Fruit fly (Drosophila melanogaster) whole organism, prepupa: ENCODE results near the gene Myo10A.
A peak's percentile ranks its signal among the peaks of the same experiment; 100 is the strongest.

Experiments used
- Blimp-1 ChIP-seq: fragments of 200-800 bp; sonication (Bioruptor generic); optimal IDR thresholded peaks from 3 replicates; lab custom pipeline; 2017; ENCODE audit warnings: missing biosample characterization, missing genetic modification characterization, mild to moderate bottlenecking, moderate library complexity, missing genetic modification reagents
- CG16779 ChIP-seq: fragments of 200-800 bp; sonication (Bioruptor generic); optimal IDR thresholded peaks from 3 replicates; lab custom pipeline; 2017; ENCODE audit warnings: missing biosample characterization, mild to moderate bottlenecking, missing genetic modification characterization
- CG31627 ChIP-seq: fragments of 200-800 bp; sonication (Bioruptor generic); optimal IDR thresholded peaks from 3 replicates; lab custom pipeline; 2016; ENCODE audit warnings: missing biosample characterization, missing genetic modification characterization
- CG3919 ChIP-seq: fragments of 200-800 bp; sonication (Bioruptor generic); optimal IDR thresholded peaks from 3 replicates; lab custom pipeline; 2016; ENCODE audit warnings: missing biosample characterization, missing genetic modification characterization
- CG6163 ChIP-seq: fragments of 200-800 bp; sonication (Bioruptor generic); IDR thresholded peaks from 3 replicates; pipeline ENCODE4 v1.3.6; 2022; ENCODE audit warnings: missing biosample characterization, missing genetic modification characterization
- CG6792 ChIP-seq: fragments of 200-800 bp; sonication (Bioruptor generic); optimal IDR thresholded peaks from 3 replicates; lab custom pipeline; 2016; ENCODE audit warnings: missing biosample characterization, missing genetic modification characterization
- CG6808 ChIP-seq: fragments of 200-800 bp; sonication (Bioruptor generic); optimal IDR thresholded peaks from 3 replicates; lab custom pipeline; 2017; ENCODE audit warnings: missing biosample characterization, missing genetic modification characterization, mild to moderate bottlenecking, moderate library complexity, missing genetic modification reagents
- CG8119 ChIP-seq: fragments of 200-800 bp; sonication (Bioruptor generic); IDR thresholded peaks from 3 replicates; pipeline ENCODE4 v1.3.6; 2022; ENCODE audit warnings: missing biosample characterization, missing genetic modification characterization
- CG8319 ChIP-seq: fragments of 200-800 bp; sonication (Bioruptor generic); optimal IDR thresholded peaks from 3 replicates; lab custom pipeline; 2016; ENCODE audit warnings: missing biosample characterization, missing genetic modification characterization
- CG9139 ChIP-seq: fragments of 200-800 bp; sonication (Bioruptor generic); optimal IDR thresholded peaks from 3 replicates; lab custom pipeline; 2017; ENCODE audit warnings: missing biosample characterization, mild to moderate bottlenecking, missing genetic modification characterization
- Eip75B ChIP-seq: fragments of 200-800 bp; sonication (Bioruptor generic); optimal IDR thresholded peaks from 3 replicates; lab custom pipeline; 2016; ENCODE audit warnings: missing biosample characterization, missing genetic modification characterization
- Eip93F ChIP-seq: fragments of 200-800 bp; sonication (Bioruptor generic); optimal IDR thresholded peaks from 2 replicates; lab custom pipeline; 2016; ENCODE audit warnings: missing biosample characterization, mild to moderate bottlenecking, missing genetic modification characterization
- Ets21C ChIP-seq: fragments of 200-800 bp; sonication (Bioruptor generic); optimal IDR thresholded peaks from 3 replicates; lab custom pipeline; 2016; ENCODE audit warnings: missing biosample characterization, missing genetic modification characterization
- Gug ChIP-seq: fragments of 200-800 bp; sonication (Bioruptor generic); IDR thresholded peaks from 2 replicates; pipeline ENCODE4 v1.3.6; 2022; ENCODE audit warnings: missing biosample characterization, missing genetic modification characterization
- Hr38 ChIP-seq: sonication (Bioruptor generic); optimal IDR thresholded peaks from 2 replicates; lab custom pipeline; 2016; ENCODE audit warnings: missing biosample characterization, missing genetic modification characterization
- Hr4 ChIP-seq: fragments of 200-800 bp; sonication (Bioruptor generic); optimal IDR thresholded peaks from 3 replicates; lab custom pipeline; 2016; ENCODE audit warnings: missing biosample characterization, missing genetic modification characterization
- Lpt ChIP-seq: fragments of 200-800 bp; sonication (Bioruptor generic); optimal IDR thresholded peaks from 3 replicates; lab custom pipeline; 2016; ENCODE audit warnings: missing biosample characterization, missing genetic modification characterization
- Met ChIP-seq: fragments of 200-800 bp; sonication (Bioruptor generic); optimal IDR thresholded peaks from 3 replicates; lab custom pipeline; 2016; ENCODE audit warnings: missing biosample characterization, missing genetic modification characterization
- Smox ChIP-seq: fragments of 200-800 bp; sonication (Bioruptor generic); optimal IDR thresholded peaks from 3 replicates; lab custom pipeline; 2016; ENCODE audit warnings: missing biosample characterization, missing genetic modification characterization
- acj6 ChIP-seq: fragments of 200-800 bp; sonication (Bioruptor generic); optimal IDR thresholded peaks from 3 replicates; lab custom pipeline; 2016; ENCODE audit warnings: missing biosample characterization, missing genetic modification characterization
- dsx ChIP-seq: fragments of 200-800 bp; optimal IDR thresholded peaks from 3 replicates; lab custom pipeline; 2019; ENCODE audit warnings: missing biosample characterization, mild to moderate bottlenecking, missing genetic modification characterization, moderate library complexity; ENCODE audit not compliant: poor library complexity, severe bottlenecking
- fd85E ChIP-seq: fragments of 200-800 bp; sonication (Bioruptor generic); optimal IDR thresholded peaks from 3 replicates; lab custom pipeline; 2016; ENCODE audit warnings: missing biosample characterization, missing genetic modification characterization
- fkh ChIP-seq: fragments of 200-800 bp; sonication (Bioruptor generic); optimal IDR thresholded peaks from 3 replicates; lab custom pipeline; 2017; ENCODE audit warnings: missing biosample characterization, mild to moderate bottlenecking, missing genetic modification characterization, moderate library complexity
- lz ChIP-seq: fragments of 200-800 bp; sonication (Bioruptor generic); optimal IDR thresholded peaks from 3 replicates; lab custom pipeline; 2016; ENCODE audit warnings: missing biosample characterization, missing genetic modification characterization
- pdm3 ChIP-seq: fragments of 200-800 bp; sonication (Bioruptor generic); optimal IDR thresholded peaks from 3 replicates; lab custom pipeline; 2016; ENCODE audit warnings: missing biosample characterization, missing genetic modification characterization
- ss ChIP-seq, 2 experiments: fragments of 200-800 bp; sonication (Bioruptor generic); optimal IDR thresholded peaks; 2 replicates in 1 of 2; 3 replicates in 1 of 2; lab custom pipeline; 2017 to 2018; ENCODE audit warnings: mild to moderate bottlenecking in 2 of 2, missing biosample characterization in 2 of 2, missing genetic modification characterization in 2 of 2, moderate library complexity in 1 of 2

Myo10A gene

DNA sequence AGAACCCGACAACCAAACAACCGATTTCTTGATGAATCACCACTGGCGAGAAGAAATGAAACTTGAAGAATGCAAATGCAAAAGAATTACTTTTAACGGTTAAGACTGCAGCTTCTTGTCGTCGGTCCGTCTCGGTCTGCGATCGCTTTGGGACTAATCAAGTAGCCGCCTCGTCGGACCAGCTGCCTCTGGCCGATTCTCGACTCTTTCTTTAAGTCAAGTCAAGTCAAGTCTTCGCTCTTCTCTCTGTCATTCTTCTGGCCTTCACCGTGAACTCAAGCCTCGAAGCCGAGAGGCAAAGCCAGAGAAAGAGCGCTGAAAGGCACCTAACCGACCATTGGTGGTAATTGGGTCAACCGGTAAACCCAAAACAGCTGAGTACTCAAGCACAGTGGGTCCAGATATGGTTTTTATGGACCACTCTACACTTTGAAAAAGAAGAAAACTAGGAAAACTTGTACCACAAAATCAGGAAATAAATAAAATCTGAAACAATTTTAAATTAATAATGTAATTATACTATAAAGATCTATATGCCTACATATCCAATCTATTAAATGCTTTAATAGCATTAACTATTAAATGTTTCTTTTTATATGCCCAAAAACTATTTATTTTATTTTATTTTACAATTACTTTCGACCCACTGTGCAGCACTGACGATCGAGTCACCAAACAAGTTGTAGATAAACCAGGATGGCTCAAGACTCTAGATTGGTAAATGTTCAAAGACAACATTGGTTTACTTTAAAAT lies 36.5 kb downstream of the Myo10A start, which contains the start of gene C901 (continued):
- TF ChIP-seq ss (GFP tag; optimal IDR thresholded peaks at IDR 0.05; lab: Kevin White, UChicago) (peak in 1 of 2 experiments; percentile 27), CG6808 (GFP tag; lab: Kevin White, UChicago) (peak; percentile 20), Gug (GFP tag; lab: Robert Waterston, UW) (peak; percentile 74), Hr38 (GFP tag; lab: Kevin White, UChicago) (no peak), CG8319 (GFP tag; lab: Kevin White, UChicago) (peak; percentile 47), CG9139 (no peak), fd85E (no peak), CG3919 (GFP tag; lab: Kevin White, UChicago) (peak; percentile 72), dsx (GFP tag; lab: Kevin White, UChicago) (peak; percentile 28), Eip75B (GFP tag; lab: Kevin White, UChicago) (peak; percentile 55), pdm3 (GFP tag; lab: Kevin White, UChicago) (peak; percentile 55), Lpt (GFP tag; lab: Kevin White, UChicago) (peak; percentile 66), CG6792 (GFP tag; lab: Kevin White, UChicago) (peak; percentile 70), lz (GFP tag; lab: Kevin White, UChicago) (peak; percentile 4), acj6 (GFP tag; lab: Kevin White, UChicago) (peak; percentile 67), fkh (GFP tag; lab: Kevin White, UChicago) (no peak), Met (GFP tag; lab: Kevin White, UChicago) (peak; percentile 13), Hr4 (GFP tag; lab: Kevin White, UChicago) (peak; percentile 64), Ets21C (GFP tag; lab: Kevin White, UChicago) (no peak), Smox (GFP tag; lab: Kevin White, UChicago) (peak; percentile 27), CG8119 (GFP tag; lab: Robert Waterston, UW) (peak; percentile 92), Eip93F (no peak), CG31627 (no peak), Blimp-1 (GFP tag; lab: Kevin White, UChicago) (no peak), CG6163 (GFP tag; lab: Robert Waterston, UW) (peak; percentile 55; the same call in 1 of the 3 replicates), CG16779 (peak; percentile 41)
